Worm (Caenorhabditis elegans): ENCODE results near the gene ZK856.16.

ZK856.16 gene

DNA sequence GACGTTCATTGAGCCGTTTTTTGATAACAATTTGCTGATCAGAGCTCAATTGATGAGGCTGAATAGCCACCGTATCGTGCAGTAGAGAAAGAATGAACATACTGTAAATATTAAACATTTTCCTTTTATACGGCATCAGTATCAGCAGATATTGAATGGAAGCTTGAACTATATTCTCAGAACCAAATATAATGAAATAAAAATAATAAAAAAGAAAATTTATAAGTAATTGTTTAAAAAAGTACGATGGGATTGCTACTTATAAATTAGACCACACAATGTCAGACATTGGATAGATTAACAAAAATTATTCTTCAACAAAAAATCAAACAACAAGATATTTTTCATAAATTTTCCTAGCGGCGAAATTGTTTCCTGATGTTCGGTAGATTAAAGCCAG is 1.1 kb upstream of the ZK856.16 start, which contains the start of gene rpc-25:
rpc-25 (minus strand) TSS at position 101 of the 400 bp plus-strand sequence.
- TF ChIP-seq sea-1 (GFP tag; conservative IDR thresholded peaks at IDR 0.05) (no peak), hnd-1 (tag; optimal IDR thresholded peaks at IDR 0.05) (no peak), tbx-11 (GFP tag; IDR thresholded peaks at IDR 0.05) (no peak)

DNA sequence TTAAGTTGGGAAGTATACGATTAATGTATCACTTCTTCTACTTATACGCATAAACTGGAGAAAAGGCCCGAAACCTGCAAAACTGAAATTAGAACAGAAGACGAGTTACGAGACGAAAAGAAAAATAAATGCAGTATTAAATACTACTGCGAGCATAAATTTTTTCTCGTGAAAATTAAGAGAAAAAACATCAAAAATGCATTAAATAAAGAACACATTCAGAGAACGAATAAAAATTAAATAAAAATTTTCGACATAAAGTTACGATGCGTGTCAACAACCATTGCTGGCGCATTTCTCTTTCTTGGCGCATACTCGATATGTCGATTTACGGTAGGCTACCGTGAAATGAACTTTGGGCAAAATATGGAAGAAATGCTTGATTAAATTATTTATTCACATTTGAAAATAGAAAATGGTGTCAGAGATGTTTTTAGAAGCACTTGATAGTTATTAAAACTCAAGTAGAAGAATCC is 482 bp downstream of the ZK856.16 start, which contains the start of the genes ZK856.19 and ZK856.11:
ZK856.19 (minus strand) TSS at position 51 of the 476 bp plus-strand sequence.
ZK856.11 (minus strand) TSS at position 76 of the 476 bp plus-strand sequence.
- TF ChIP-seq tbx-37 (GFP tag; conservative IDR thresholded peaks at IDR 0.05) (no peak), B0310.2 (tag; optimal IDR thresholded peaks at IDR 0.05) (no peak), pes-1 (GFP tag; IDR thresholded peaks at IDR 0.05) (no peak), F13C5.2 (tag; optimal IDR thresholded peaks at IDR 0.05) (no peak), ceh-13 (GFP tag; optimal IDR thresholded peaks at IDR 0.05) (no peak), sea-1 (GFP tag; conservative IDR thresholded peaks at IDR 0.05) (no peak), tbx-11 (GFP tag; IDR thresholded peaks at IDR 0.05) (no peak)

DNA sequence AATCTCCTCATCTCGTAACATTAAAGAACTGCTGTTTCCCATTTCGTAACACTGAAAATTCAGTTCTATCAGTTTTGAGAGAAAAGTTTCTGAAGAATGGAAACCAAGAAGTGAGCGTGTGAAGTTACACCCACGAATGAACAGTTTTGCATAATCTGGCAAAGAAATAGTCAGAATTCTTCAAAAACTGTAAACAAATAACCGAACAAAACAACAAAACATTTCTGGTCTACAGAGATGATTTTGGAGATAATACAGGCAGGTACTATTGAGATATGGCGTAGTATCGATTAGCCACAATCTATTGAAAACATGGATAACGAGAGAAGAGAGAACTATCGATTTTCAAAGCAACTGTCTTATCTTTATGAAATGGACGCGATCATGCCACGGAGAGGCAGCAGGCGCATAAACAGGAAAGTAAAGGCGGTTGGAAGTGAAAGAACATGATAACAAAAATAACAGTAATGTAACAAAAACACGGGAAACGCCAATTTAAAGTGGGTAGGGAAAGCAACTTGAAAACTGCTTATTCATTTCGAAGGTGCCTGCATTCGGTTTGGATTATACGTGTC is 1.9 kb downstream of the ZK856.16 start, which contains the start of gene chpf-1:
chpf-1 (minus strand) TSS at position 51 of the 575 bp plus-strand sequence.
- no peak for TF ChIP-seq hmbx-1 (tag; optimal IDR thresholded peaks at IDR 0.05)

DNA sequence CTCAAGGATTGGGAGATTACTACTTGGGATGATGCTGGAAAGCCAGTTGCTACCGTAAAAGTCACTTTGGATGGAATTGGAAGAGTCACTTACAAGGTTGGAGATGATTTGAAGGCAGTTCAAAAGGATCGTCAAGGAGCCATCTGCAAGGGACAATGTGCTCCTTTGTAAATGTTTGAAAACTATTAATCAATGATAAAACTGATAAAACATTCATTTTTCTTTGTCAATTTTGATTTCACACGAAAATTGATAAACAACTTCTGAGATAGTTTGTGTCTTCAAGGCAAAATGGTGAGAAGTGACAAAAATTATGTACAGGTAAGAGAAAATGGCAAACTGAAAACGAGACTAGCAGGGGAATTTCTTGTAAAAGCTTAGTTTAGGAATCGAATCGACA is 3.0 kb downstream of the ZK856.16 start:
- TF ChIP-seq scrt-1 (GFP tag; IDR thresholded peaks at IDR 0.05) (no peak), hmbx-1 (tag; optimal IDR thresholded peaks at IDR 0.05) (no peak), hnd-1 (tag; optimal IDR thresholded peaks at IDR 0.05) (no peak), ceh-36 (tag; optimal IDR thresholded peaks at IDR 0.05) (no peak), tbx-37 (GFP tag; conservative IDR thresholded peaks at IDR 0.05) (no peak), hmg-4 (GFP tag; optimal IDR thresholded peaks at IDR 0.05) (no peak), flt-1 (GFP tag; IDR thresholded peaks at IDR 0.05) (no peak), aly-1 (tag; optimal IDR thresholded peaks at IDR 0.05) (no peak), ets-7 (tag; optimal IDR thresholded peaks at IDR 0.05) (no peak), F13C5.2 (tag; optimal IDR thresholded peaks at IDR 0.05) (no peak), ama-1 (optimal IDR thresholded peaks at IDR 0.05) (no peak), tra-4 (tag; optimal IDR thresholded peaks at IDR 0.05) (no peak), ceh-13 (GFP tag; optimal IDR thresholded peaks at IDR 0.05) (no peak), B0310.2 (tag; optimal IDR thresholded peaks at IDR 0.05) (no peak)

DNA sequence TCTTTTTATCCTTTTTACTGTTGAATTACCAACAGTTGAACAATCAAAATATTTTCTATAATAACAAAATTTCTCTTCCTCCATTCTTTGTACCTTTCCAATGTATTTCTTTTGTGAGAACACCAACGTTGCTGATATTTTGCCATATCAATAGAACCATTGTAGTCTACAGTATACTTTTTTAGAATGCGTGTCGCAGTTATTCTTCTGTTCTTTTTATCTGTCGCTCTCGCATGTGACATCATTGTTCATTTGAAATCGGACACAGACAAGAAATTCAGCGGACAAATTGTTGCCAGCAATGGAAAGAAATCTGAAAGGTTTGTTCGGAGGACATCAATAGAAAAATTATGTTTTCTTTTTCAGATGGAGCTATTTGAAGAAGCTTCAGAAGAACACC is 3.5 kb downstream of the ZK856.16 start, which contains the start of gene ZK856.7:
ZK856.7 (plus strand) TSS at position 186 of the 400 bp plus-strand sequence.
- TF ChIP-seq ceh-13 (GFP tag; optimal IDR thresholded peaks at IDR 0.05): no peak
- no peak for TF ChIP-seq B0310.2 (tag; optimal IDR thresholded peaks at IDR 0.05)
- TF ChIP-seq scrt-1 (GFP tag; IDR thresholded peaks at IDR 0.05): no peak
- no peak for TF ChIP-seq hmbx-1 (tag; optimal IDR thresholded peaks at IDR 0.05)
- no peak for TF ChIP-seq tbx-11 (GFP tag; IDR thresholded peaks at IDR 0.05)
- TF ChIP-seq hnd-1 (tag; optimal IDR thresholded peaks at IDR 0.05): no peak
- TF ChIP-seq tbx-37 (GFP tag; conservative IDR thresholded peaks at IDR 0.05): no peak
- TF ChIP-seq tra-4 (tag; optimal IDR thresholded peaks at IDR 0.05): no peak
- TF ChIP-seq sea-1 (GFP tag; conservative IDR thresholded peaks at IDR 0.05): no peak
- TF ChIP-seq flt-1 (GFP tag; IDR thresholded peaks at IDR 0.05): no peak
- no peak for TF ChIP-seq aly-1 (tag; optimal IDR thresholded peaks at IDR 0.05)
- no peak for TF ChIP-seq ama-1 (optimal IDR thresholded peaks at IDR 0.05)
- no peak for TF ChIP-seq ets-7 (tag; optimal IDR thresholded peaks at IDR 0.05)
- TF ChIP-seq hmg-4 (GFP tag; optimal IDR thresholded peaks at IDR 0.05): no peak
- no peak for TF ChIP-seq pes-1 (GFP tag; IDR thresholded peaks at IDR 0.05)
- no peak for TF ChIP-seq F13C5.2 (tag; optimal IDR thresholded peaks at IDR 0.05)
- no peak for TF ChIP-seq ceh-36 (tag; optimal IDR thresholded peaks at IDR 0.05)

DNA sequence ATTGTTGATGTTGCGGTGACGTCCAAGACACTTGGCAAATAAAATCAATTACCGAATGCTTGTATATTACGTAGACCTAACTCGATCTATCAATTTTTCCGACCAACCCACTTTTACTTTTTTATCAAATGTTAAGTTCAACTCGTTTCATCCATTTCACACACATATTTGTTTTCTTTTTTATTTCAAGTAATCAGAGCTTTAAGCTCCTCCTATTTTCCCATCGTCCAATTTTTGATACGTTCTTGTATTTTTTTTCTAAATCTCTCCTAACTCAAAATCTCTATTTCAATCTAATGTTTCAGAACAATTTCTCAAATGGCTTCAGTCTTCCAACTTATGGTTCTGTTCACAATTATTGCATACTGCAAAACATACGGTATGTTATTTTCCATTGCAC is 7.0 kb downstream of the ZK856.16 start, which contains the start of gene ZK856.6:
ZK856.6 (plus strand) TSS at position 301 of the 400 bp plus-strand sequence.
- TF ChIP-seq hmbx-1 (tag; optimal IDR thresholded peaks at IDR 0.05): no peak
- no peak for TF ChIP-seq aly-1 (tag; optimal IDR thresholded peaks at IDR 0.05)
- no peak for TF ChIP-seq ceh-36 (tag; optimal IDR thresholded peaks at IDR 0.05)
- TF ChIP-seq ama-1 (optimal IDR thresholded peaks at IDR 0.05): no peak
- TF ChIP-seq flt-1 (GFP tag; IDR thresholded peaks at IDR 0.05): no peak
- TF ChIP-seq tbx-11 (GFP tag; IDR thresholded peaks at IDR 0.05): no peak
- TF ChIP-seq tra-4 (tag; optimal IDR thresholded peaks at IDR 0.05): no peak
- no peak for TF ChIP-seq tbx-37 (GFP tag; conservative IDR thresholded peaks at IDR 0.05)
- no peak for TF ChIP-seq sea-1 (GFP tag; conservative IDR thresholded peaks at IDR 0.05)
- TF ChIP-seq B0310.2 (tag; optimal IDR thresholded peaks at IDR 0.05): no peak
- TF ChIP-seq ceh-13 (GFP tag; optimal IDR thresholded peaks at IDR 0.05): no peak
- TF ChIP-seq hmg-4 (GFP tag; optimal IDR thresholded peaks at IDR 0.05): no peak
- TF ChIP-seq hnd-1 (tag; optimal IDR thresholded peaks at IDR 0.05): no peak
- TF ChIP-seq pes-1 (GFP tag; IDR thresholded peaks at IDR 0.05): no peak
- no peak for TF ChIP-seq ets-7 (tag; optimal IDR thresholded peaks at IDR 0.05)
- TF ChIP-seq scrt-1 (GFP tag; IDR thresholded peaks at IDR 0.05): no peak
- no peak for TF ChIP-seq F13C5.2 (tag; optimal IDR thresholded peaks at IDR 0.05)

DNA sequence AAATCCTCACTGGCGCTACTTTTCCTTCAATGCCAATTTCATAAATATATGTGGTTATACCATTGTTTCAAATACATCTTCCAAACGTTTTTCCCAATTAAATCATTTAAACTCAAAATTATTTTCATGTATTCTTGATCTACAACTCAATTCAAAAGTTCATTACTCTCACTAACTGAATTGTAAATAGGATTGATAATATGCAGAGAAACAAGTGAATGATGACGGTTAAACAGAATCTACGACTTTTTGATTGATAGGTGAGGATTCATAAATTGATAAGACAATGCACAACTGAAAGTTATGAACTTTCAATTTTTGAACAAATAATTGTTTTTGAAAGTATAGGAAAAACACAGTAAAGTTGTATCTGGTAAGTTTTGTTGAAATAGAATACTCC is 14.1 kb downstream of the ZK856.16 start:
- TF ChIP-seq pes-1 (GFP tag; IDR thresholded peaks at IDR 0.05) (no peak), ets-7 (tag; optimal IDR thresholded peaks at IDR 0.05) (no peak), hnd-1 (tag; optimal IDR thresholded peaks at IDR 0.05) (no peak), aly-1 (tag; optimal IDR thresholded peaks at IDR 0.05) (no peak), hmg-4 (GFP tag; optimal IDR thresholded peaks at IDR 0.05) (no peak), ceh-13 (GFP tag; optimal IDR thresholded peaks at IDR 0.05) (no peak), B0310.2 (tag; optimal IDR thresholded peaks at IDR 0.05) (no peak), tbx-11 (GFP tag; IDR thresholded peaks at IDR 0.05) (no peak), sea-1 (GFP tag; conservative IDR thresholded peaks at IDR 0.05) (no peak), tra-4 (tag; optimal IDR thresholded peaks at IDR 0.05) (no peak), tbx-37 (GFP tag; conservative IDR thresholded peaks at IDR 0.05) (no peak), ama-1 (optimal IDR thresholded peaks at IDR 0.05) (no peak)

All from whole organism, early embryonic.